Fruit fly (Drosophila melanogaster): ENCODE data around the gene Prx2.

Gene Prx2

dm6 chrX:13374979-13375378 is 45.4 kb downstream of the Prx2 start:
- TF ChIP-seq tj (GFP tag; optimal IDR thresholded peaks at IDR 0.05) = no peak
- no peak for TF ChIP-seq ovo (GFP tag; optimal IDR thresholded peaks at IDR 0.05)
- peak; percentile 65 for TF ChIP-seq kay (GFP tag; ENCODE audit: borderline replicate concordance)

dm6 chrX:13375489-13375997 is 45.9 kb downstream of the Prx2 start:
- no peak for TF ChIP-seq Clk (GFP tag; optimal IDR thresholded peaks at IDR 0.05)
- TF ChIP-seq bab1 (GFP tag; optimal IDR thresholded peaks at IDR 0.05) = no peak
- TF ChIP-seq CG1620 (GFP tag; optimal IDR thresholded peaks at IDR 0.05) = no peak

DNA sequence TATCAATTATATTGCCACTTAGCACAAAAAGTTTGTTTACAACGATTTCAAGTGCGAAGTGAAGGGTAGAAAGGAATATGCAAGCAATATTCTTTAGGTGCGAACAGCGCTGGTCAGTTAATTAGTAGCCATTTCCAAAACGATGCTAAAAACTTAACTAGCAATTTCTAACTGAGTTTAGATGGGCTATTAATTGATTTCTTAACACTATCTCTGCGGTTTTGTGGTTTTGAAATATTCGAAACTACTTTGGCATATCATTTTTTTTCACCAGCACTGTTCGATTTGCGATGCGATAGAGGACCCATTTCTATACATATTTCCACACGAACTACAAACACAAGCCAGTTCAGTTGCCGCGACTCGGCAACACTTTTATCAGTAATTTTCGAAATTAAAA is 46.9 kb downstream of the Prx2 start:
- peak; percentile 85 for TF ChIP-seq CG33017 (tag; optimal IDR thresholded peaks at IDR 0.05)
- peak; percentile 79 for TF ChIP-seq CG14711 (tag; optimal IDR thresholded peaks at IDR 0.05)
- peak; percentile 4 for TF ChIP-seq CG1620 (GFP tag; optimal IDR thresholded peaks at IDR 0.05)
- TF ChIP-seq Hr96 (GFP tag; optimal IDR thresholded peaks at IDR 0.05) = no peak
- TF ChIP-seq CG11617 (GFP tag; optimal IDR thresholded peaks at IDR 0.05) = peak; percentile 89
- TF ChIP-seq cnc (optimal IDR thresholded peaks at IDR 0.05) = no peak
- TF ChIP-seq CG7101 (tag; optimal IDR thresholded peaks at IDR 0.05) = peak; percentile 92
- TF ChIP-seq toe (GFP tag; optimal IDR thresholded peaks at IDR 0.05) = peak; percentile 13
- peak; percentile 49 for TF ChIP-seq cic (GFP tag; optimal IDR thresholded peaks at IDR 0.05)
- TF ChIP-seq pad (GFP tag; optimal IDR thresholded peaks at IDR 0.05) = peak; percentile 62
- peak; percentile 72 for TF ChIP-seq Mnt (GFP tag; optimal IDR thresholded peaks at IDR 0.05)
- TF ChIP-seq CG12768 (GFP tag; optimal IDR thresholded peaks at IDR 0.05) = peak; percentile 75
- TF ChIP-seq tj (GFP tag; optimal IDR thresholded peaks at IDR 0.05) = peak; percentile 82
- peak; percentile 33 for TF ChIP-seq ovo (GFP tag; optimal IDR thresholded peaks at IDR 0.05)
- peak; percentile 33 for TF ChIP-seq Crg-1 (GFP tag; optimal IDR thresholded peaks at IDR 0.05)
- TF ChIP-seq kay (GFP tag; ENCODE audit: borderline replicate concordance) = peak; percentile 65
- no peak for TF ChIP-seq CG5204 (GFP tag; optimal IDR thresholded peaks at IDR 0.05)
- TF ChIP-seq Clk (GFP tag; optimal IDR thresholded peaks at IDR 0.05) = peak; percentile 28
- TF ChIP-seq CG7045 (GFP tag; optimal IDR thresholded peaks at IDR 0.05) = peak; percentile 44
- peak; percentile 63 for TF ChIP-seq bab1 (GFP tag; optimal IDR thresholded peaks at IDR 0.05)
